Fruit fly (Drosophila melanogaster) whole organism, adult: ENCODE results near the gene CG17105.

ENCODE experiments used
- CG33017 ChIP-seq: fragments of 200-800 bp; sonication (Bioruptor generic); optimal IDR thresholded peaks from 2 replicates; lab custom pipeline; 2018; ENCODE audit warnings: missing biosample characterization, mild to moderate bottlenecking, missing genetic modification characterization, moderate library complexity
- CG7045 ChIP-seq: fragments of 200-800 bp; sonication (Bioruptor generic); optimal IDR thresholded peaks from 2 replicates; lab custom pipeline; 2017; ENCODE audit warnings: missing biosample characterization, mild to moderate bottlenecking, missing genetic modification characterization
- CG7101 ChIP-seq: fragments of 200-800 bp; sonication (Bioruptor generic); optimal IDR thresholded peaks from 2 replicates; lab custom pipeline; 2018; ENCODE audit warnings: missing biosample characterization, mild to moderate bottlenecking, missing genetic modification characterization, moderate library complexity
- Crg-1 ChIP-seq: fragments of 200-800 bp; sonication (Bioruptor generic); optimal IDR thresholded peaks from 2 replicates; lab custom pipeline; 2016; ENCODE audit warnings: missing biosample characterization, missing genetic modification characterization
- cic ChIP-seq: fragments of 200-800 bp; sonication (Bioruptor generic); optimal IDR thresholded peaks from 2 replicates; lab custom pipeline; 2017; ENCODE audit warnings: missing biosample characterization, mild to moderate bottlenecking, missing genetic modification characterization, moderate library complexity

DNA sequence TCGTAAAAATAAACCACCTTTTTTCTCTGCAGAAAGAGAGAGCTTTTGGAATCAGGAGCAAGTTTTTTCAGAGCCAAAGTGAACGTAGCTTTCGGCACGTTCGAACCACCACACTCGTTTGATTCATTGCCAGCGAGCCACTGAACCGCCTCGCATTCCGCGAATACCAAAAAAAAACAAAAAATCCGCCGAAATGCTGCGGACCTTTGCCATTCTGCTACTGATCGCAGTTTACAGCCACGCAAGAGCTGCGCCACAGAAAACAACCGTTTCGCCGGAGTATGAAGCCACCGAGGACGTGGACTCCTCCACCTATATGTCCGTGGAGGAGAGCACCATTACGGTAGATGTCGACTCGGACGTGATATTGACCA is 3.1 kb upstream of the CG17105 start:
- TF ChIP-seq cic (GFP tag; lab: Kevin White, UChicago), result no peak
- no peak for TF ChIP-seq CG7045 (GFP tag; lab: Kevin White, UChicago)
- TF ChIP-seq CG7101 (tag; lab: Kevin White, UChicago), result no peak
- no peak for TF ChIP-seq CG33017
- TF ChIP-seq Crg-1 (GFP tag; lab: Kevin White, UChicago), result no peak
